Worm (Caenorhabditis elegans) whole organism, L1 larva: Measurements from ENCODE around the gene pat-3.

Source experiments
- C04F5.9 ChIP-seq: sonication (generic microtip); optimal IDR thresholded peaks from 2 replicates; lab custom pipeline; 2016; ENCODE audit warnings: missing genetic modification characterization, missing compliant biosample characterization
- C16A3.4 ChIP-seq: fragments of 150-350 bp; optimal IDR thresholded peaks from 2 replicates; lab custom pipeline; 2014; ENCODE audit warnings: missing biosample characterization, missing genetic modification characterization
- C34B4.2 ChIP-seq: sonication (generic microtip); optimal IDR thresholded peaks from 2 replicates; lab custom pipeline; 2017; ENCODE audit warnings: mild to moderate bottlenecking, missing genetic modification characterization, missing compliant biosample characterization
- F16B12.6 ChIP-seq: fragments of 150-350 bp; optimal IDR thresholded peaks from 2 replicates; lab custom pipeline; 2014; ENCODE audit warnings: missing biosample characterization, missing genetic modification characterization
- aha-1 ChIP-seq: fragments of 150-350 bp; optimal IDR thresholded peaks from 2 replicates; lab custom pipeline; 2014; ENCODE audit warnings: missing biosample characterization, missing genetic modification characterization
- alr-1 ChIP-seq: fragments of 200-800 bp; sonication (Bioruptor generic); optimal IDR thresholded peaks from 2 replicates; lab custom pipeline; 2018; ENCODE audit warnings: borderline replicate concordance, mild to moderate bottlenecking, missing genetic modification characterization, missing compliant biosample characterization
- aly-2 ChIP-seq: fragments of 150-350 bp; optimal IDR thresholded peaks from 2 replicates; lab custom pipeline; 2014; ENCODE audit warnings: missing biosample characterization, missing genetic modification characterization
- blmp-1 ChIP-seq: fragments of 150-350 bp; optimal IDR thresholded peaks from 2 replicates; lab custom pipeline; 2014; ENCODE audit warnings: missing biosample characterization, missing genetic modification characterization
- ceh-90 ChIP-seq: sonication (generic microtip); optimal IDR thresholded peaks from 2 replicates; lab custom pipeline; 2016; ENCODE audit warnings: missing genetic modification characterization, missing compliant biosample characterization
- ces-1 ChIP-seq: fragments of 150-350 bp; optimal IDR thresholded peaks from 2 replicates; lab custom pipeline; 2014; ENCODE audit warnings: missing biosample characterization, missing genetic modification reagents, missing genetic modification characterization
- dpl-1 ChIP-seq, 3 experiments: fragments of 150-350 bp in 2 of 3; sonication (generic microtip) in 1 of 3; optimal IDR thresholded peaks; 2 replicates each; lab custom pipeline; 2014 to 2017; ENCODE audit warnings: missing biosample characterization in 3 of 3, missing genetic modification characterization in 3 of 3, missing genetic modification reagents in 3 of 3
- dsc-1 ChIP-seq: sonication (generic microtip); optimal IDR thresholded peaks from 2 replicates; lab custom pipeline; 2016; ENCODE audit warnings: mild to moderate bottlenecking, missing genetic modification characterization, missing compliant biosample characterization
- efl-1 ChIP-seq, 4 experiments: fragments of 150-350 bp; optimal IDR thresholded peaks in 3 of 4; peaks in 1 of 4; 1 replicate in 1 of 4; 2 replicates in 3 of 4; lab custom pipeline; 2014; ENCODE audit warnings: missing biosample characterization in 2 of 4, missing genetic modification characterization in 2 of 4, missing genetic modification reagents in 2 of 4
- efl-3 ChIP-seq: fragments of 200-800 bp; sonication (Bioruptor generic); optimal IDR thresholded peaks from 2 replicates; lab custom pipeline; 2018; ENCODE audit warnings: mild to moderate bottlenecking, missing genetic modification characterization, missing compliant biosample characterization
- egl-13 ChIP-seq: sonication (generic microtip); optimal IDR thresholded peaks from 2 replicates; lab custom pipeline; 2016; ENCODE audit warnings: missing genotype, missing genetic modification reagents, missing genetic modification characterization, missing compliant biosample characterization
- elt-3 ChIP-seq, 6 experiments: fragments of 150-350 bp in 1 of 6; sonication (generic microtip); optimal IDR thresholded peaks; 2 replicates each; lab custom pipeline; 2017 to 2018; ENCODE audit warnings: missing biosample characterization in 6 of 6, missing genetic modification characterization in 6 of 6, inconsistent platforms in 1 of 6
- fkh-10 ChIP-seq: sonication (generic microtip); optimal IDR thresholded peaks from 2 replicates; lab custom pipeline; 2017; ENCODE audit warnings: missing biosample characterization, missing genetic modification reagents, missing genetic modification characterization
- hlh-4 ChIP-seq: sonication (generic microtip); optimal IDR thresholded peaks from 2 replicates; lab custom pipeline; 2016; ENCODE audit warnings: mild to moderate bottlenecking, missing genetic modification characterization, missing compliant biosample characterization
- jun-1 ChIP-seq: fragments of 150-350 bp; optimal IDR thresholded peaks from 2 replicates; lab custom pipeline; 2014; ENCODE audit warnings: missing biosample characterization, missing genetic modification reagents, missing genetic modification characterization
- lin-13 ChIP-seq: fragments of 150-350 bp; optimal IDR thresholded peaks from 2 replicates; lab custom pipeline; 2014; ENCODE audit warnings: missing biosample characterization, missing genetic modification reagents, missing genetic modification characterization
- lin-35 ChIP-seq, 2 experiments: fragments of 150-350 bp; optimal IDR thresholded peaks; 2 replicates each; lab custom pipeline; 2014; ENCODE audit warnings: missing biosample characterization in 2 of 2, missing genetic modification characterization in 2 of 2, missing genetic modification reagents in 2 of 2
- lsy-2 ChIP-seq, 2 experiments: fragments of 150-350 bp; optimal IDR thresholded peaks; 2 replicates each; lab custom pipeline; 2014; ENCODE audit warnings: missing biosample characterization in 2 of 2, missing genetic modification characterization in 2 of 2
- mab-9 ChIP-seq: fragments of 200-800 bp; sonication (Bioruptor generic); IDR thresholded peaks from 2 replicates; pipeline ENCODE4 v1.3.6; 2022; ENCODE audit warnings: missing genetic modification reagents, missing genetic modification characterization, missing compliant biosample characterization
- mdl-1 ChIP-seq, 2 experiments: fragments of 150-350 bp; optimal IDR thresholded peaks; 2 replicates each; lab custom pipeline; 2014 to 2017; ENCODE audit warnings: missing biosample characterization in 2 of 2, missing genetic modification characterization in 2 of 2, inconsistent platforms in 1 of 2
- nhr-12 ChIP-seq: sonication (generic microtip); optimal IDR thresholded peaks from 2 replicates; lab custom pipeline; 2017; ENCODE audit warnings: missing biosample characterization, missing genetic modification characterization
- nhr-19 ChIP-seq: fragments of 200-800 bp; sonication (Bioruptor generic); conservative IDR thresholded peaks from 2 replicates; pipeline ENCODE4 v1.3.6; 2022; ENCODE audit warnings: missing genetic modification characterization, missing compliant biosample characterization
- nhr-20 ChIP-seq: sonication (generic microtip); optimal IDR thresholded peaks from 2 replicates; lab custom pipeline; 2016; ENCODE audit warnings: mild to moderate bottlenecking, missing genetic modification characterization, missing compliant biosample characterization
- nhr-28 ChIP-seq: fragments of 150-350 bp; optimal IDR thresholded peaks from 2 replicates; lab custom pipeline; 2014; ENCODE audit warnings: missing biosample characterization, missing genetic modification characterization
- nhr-71 ChIP-seq: sonication (generic microtip); optimal IDR thresholded peaks from 2 replicates; lab custom pipeline; 2016; ENCODE audit warnings: mild to moderate bottlenecking, missing genetic modification characterization, moderate library complexity, missing compliant biosample characterization
- nhr-84 ChIP-seq: sonication (generic microtip); optimal IDR thresholded peaks from 2 replicates; lab custom pipeline; 2017; ENCODE audit warnings: missing biosample characterization, missing genetic modification characterization
- nhr-85 ChIP-seq: sonication (generic microtip); peaks from one replicate; lab custom pipeline; 2016; ENCODE audit warnings: missing genetic modification characterization, inconsistent platforms, missing compliant biosample characterization
- nhr-90 ChIP-seq: sonication (generic microtip); optimal IDR thresholded peaks from 2 replicates; lab custom pipeline; 2016; ENCODE audit warnings: mild to moderate bottlenecking, missing genetic modification characterization, missing compliant biosample characterization; ENCODE audit not compliant: poor library complexity
- pag-3 ChIP-seq: sonication (generic microtip); optimal IDR thresholded peaks from 2 replicates; lab custom pipeline; 2017; ENCODE audit warnings: missing genetic modification characterization, mild to moderate bottlenecking, missing compliant biosample characterization, antibody characterized with exemption, borderline replicate concordance; ENCODE audit not compliant: insufficient read depth
- sox-4 ChIP-seq: sonication (generic microtip); optimal IDR thresholded peaks from 2 replicates; lab custom pipeline; 2016; ENCODE audit warnings: missing genetic modification characterization, missing compliant biosample characterization
- sptf-1 ChIP-seq: fragments of 150-350 bp; optimal IDR thresholded peaks from 2 replicates; lab custom pipeline; 2014; ENCODE audit warnings: missing biosample characterization, missing genetic modification characterization
- sup-37 ChIP-seq: fragments of 200-800 bp; sonication (Bioruptor generic); optimal IDR thresholded peaks from 2 replicates; lab custom pipeline; 2018; ENCODE audit warnings: mild to moderate bottlenecking, missing genetic modification characterization, missing compliant biosample characterization
- swsn-7 ChIP-seq: sonication (generic microtip); optimal IDR thresholded peaks from 2 replicates; lab custom pipeline; 2016; ENCODE audit warnings: missing genetic modification characterization, missing compliant biosample characterization
- unc-130 ChIP-seq: fragments of 150-350 bp; optimal IDR thresholded peaks from 2 replicates; lab custom pipeline; 2017; ENCODE audit warnings: missing biosample characterization, missing genetic modification characterization, inconsistent platforms
- unc-30 ChIP-seq: sonication (generic microtip); optimal IDR thresholded peaks from 2 replicates; lab custom pipeline; 2017; ENCODE audit warnings: missing biosample characterization, missing genetic modification characterization
- unc-62 ChIP-seq: fragments of 150-350 bp; optimal IDR thresholded peaks from 2 replicates; lab custom pipeline; 2014; ENCODE audit warnings: missing biosample characterization, missing genetic modification reagents, missing genetic modification characterization
- vab-15 ChIP-seq: sonication (generic microtip); optimal IDR thresholded peaks from 2 replicates; lab custom pipeline; 2017; ENCODE audit warnings: missing genotype, mild to moderate bottlenecking, missing genetic modification characterization, missing compliant biosample characterization
- zag-1 ChIP-seq: fragments of 150-350 bp; optimal IDR thresholded peaks from 2 replicates; lab custom pipeline; 2014; ENCODE audit warnings: missing biosample characterization, missing genetic modification characterization
- ztf-11 ChIP-seq, 2 experiments: sonication (generic microtip); optimal IDR thresholded peaks; 2 replicates each; lab custom pipeline; 2016 to 2017; ENCODE audit warnings: missing genetic modification characterization in 2 of 2, missing biosample characterization in 1 of 2, missing compliant biosample characterization in 1 of 2

pat-3 gene

DNA sequence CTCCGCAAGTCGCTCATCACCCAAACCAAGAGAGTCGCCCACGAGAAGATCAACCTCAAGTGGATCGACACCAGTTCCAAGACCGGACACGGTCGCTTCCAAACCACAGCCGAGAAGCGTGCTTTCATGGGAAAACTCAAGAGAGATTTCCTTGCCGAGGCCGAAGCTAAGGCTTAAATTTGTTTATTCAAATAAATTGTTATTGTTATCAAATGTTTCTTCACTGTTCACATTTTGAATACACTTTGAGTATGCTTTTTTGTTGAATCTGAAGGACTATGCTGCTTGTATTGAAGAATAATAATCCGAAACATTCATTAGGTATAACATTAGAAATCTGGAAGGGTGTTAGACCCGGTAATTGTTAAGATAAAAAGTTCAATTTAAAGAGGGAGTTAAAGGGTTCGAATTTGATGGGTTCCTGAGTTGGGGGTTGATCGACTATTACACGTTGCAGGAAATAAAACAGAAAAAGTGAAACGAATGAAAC, 44.6 kb downstream of the pat-3 start (continued):
- TF ChIP-seq nhr-28 (tag; lab: Kevin White, UChicago) = no peak
- peak in 1 of 2 experiments; percentile 67 for TF ChIP-seq lsy-2 (tag; optimal IDR thresholded peaks at IDR 0.05; lab: Kevin White, UChicago)
- TF ChIP-seq mab-9 (GFP tag; lab: Robert Waterston, UW) = no peak
- no peak for TF ChIP-seq fkh-10 (GFP tag; lab: Kevin White, UChicago)
- TF ChIP-seq nhr-20 (tag; lab: Kevin White, UChicago) = peak; percentile 2
- peak; percentile 40 for TF ChIP-seq nhr-85 (tag; lab: Kevin White, UChicago)

ce11 chrIII:3867937-3868929, 45.7 kb downstream of the pat-3 start:
- TF ChIP-seq vab-15 (tag; lab: Kevin White, UChicago) = peak; percentile 14
- peak; percentile 80 for TF ChIP-seq alr-1 (tag; lab: Kevin White, UChicago)
- no peak for TF ChIP-seq efl-1 (optimal IDR thresholded peaks at IDR 0.05; lab: Kevin White, UChicago)
- peak in 1 of 2 experiments; percentile 77 for TF ChIP-seq efl-1 (GFP tag; optimal IDR thresholded peaks at IDR 0.05 in 1 of 2; lab: Kevin White, UChicago)
- TF ChIP-seq C16A3.4 = no peak
- TF ChIP-seq, all 84 proteins: peak for 3

DNA sequence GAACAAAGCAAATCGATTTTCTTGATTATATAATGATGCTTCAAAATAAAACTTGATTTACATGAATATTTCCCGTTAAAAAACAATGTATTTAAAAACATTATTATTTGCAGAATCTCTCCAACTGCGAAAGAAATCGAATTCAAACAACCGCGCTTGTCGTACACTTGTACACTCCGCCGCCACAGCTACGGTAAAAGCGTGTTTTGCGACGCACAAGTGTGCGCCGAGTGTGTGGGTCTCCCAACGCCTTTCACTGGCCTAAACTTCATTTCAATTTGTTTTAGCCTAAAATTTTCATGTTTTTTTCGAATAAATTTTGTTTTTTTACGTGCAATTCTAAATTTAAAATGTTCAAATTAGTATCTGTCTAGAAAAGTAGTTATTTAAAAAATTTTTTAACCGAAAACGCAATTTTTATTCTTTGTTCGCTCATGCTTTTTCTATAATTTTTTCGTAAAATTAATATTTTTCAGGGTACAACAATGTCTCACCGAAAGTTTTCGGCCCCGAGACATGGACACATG, 46.5 kb downstream of the pat-3 start, which contains the start of gene rpl-3:
rpl-3 (plus strand) TSS at position 477 of the 527 bp plus-strand sequence.
- TF ChIP-seq unc-130 (tag; lab: Kevin White, UChicago) (peak; percentile 100), C16A3.4 (peak; percentile 100), mdl-1 (tag; optimal IDR thresholded peaks at IDR 0.05; lab: Kevin White, UChicago) (peak; percentile 70 to 99), elt-3 (tag; optimal IDR thresholded peaks at IDR 0.05; lab: Kevin White, UChicago) (peak; percentile 100), unc-30 (tag; lab: Kevin White, UChicago) (peak; percentile 94), nhr-90 (tag; lab: Kevin White, UChicago) (peak; percentile 100), dsc-1 (peak; percentile 100), C04F5.9 (peak; percentile 99), nhr-20 (tag; lab: Kevin White, UChicago) (peak; percentile 100), ceh-90 (peak; percentile 78), nhr-28 (tag; lab: Kevin White, UChicago) (peak; percentile 74), unc-62 (GFP tag; lab: Kevin White, UChicago) (peak; percentile 98), efl-3 (GFP tag; lab: Kevin White, UChicago) (peak; percentile 100), nhr-71 (tag; lab: Kevin White, UChicago) (peak; percentile 100), hlh-4 (tag; lab: Kevin White, UChicago) (peak; percentile 66), blmp-1 (tag; lab: Kevin White, UChicago) (peak; percentile 98), aha-1 (peak; percentile 99), mab-9 (GFP tag; lab: Robert Waterston, UW) (peak; percentile 100), F16B12.6 (tag; lab: Kevin White, UChicago) (peak; percentile 88), sup-37 (GFP tag; lab: Kevin White, UChicago) (peak; percentile 100), sox-4 (tag; lab: Kevin White, UChicago) (peak; percentile 100), ztf-11 (tag; optimal IDR thresholded peaks at IDR 0.05; lab: Kevin White, UChicago) (peak; percentile 99 to 100), nhr-19 (GFP tag; lab: Robert Waterston, UW) (peak; percentile 100), lin-13 (GFP tag; lab: Kevin White, UChicago) (peak; percentile 100), swsn-7 (tag; lab: Kevin White, UChicago) (peak; percentile 100), ces-1 (peak; percentile 99), dpl-1 (GFP tag; optimal IDR thresholded peaks at IDR 0.05; lab: Kevin White, UChicago) (peak; percentile 100), pag-3 (tag; lab: Kevin White, UChicago) (peak; percentile 64), aly-2 (tag; lab: Kevin White, UChicago) (peak; percentile 99), lin-35 (GFP tag; optimal IDR thresholded peaks at IDR 0.05; lab: Kevin White, UChicago) (peak; percentile 100), sptf-1 (tag; lab: Kevin White, UChicago) (no peak), C34B4.2 (peak; percentile 99), nhr-12 (peak; percentile 89), egl-13 (peak; percentile 100), nhr-85 (tag; lab: Kevin White, UChicago) (peak; percentile 100), zag-1 (peak; percentile 99), nhr-84 (tag; lab: Kevin White, UChicago) (peak; percentile 100), jun-1 (tag; lab: Kevin White, UChicago) (peak; percentile 100)
